Fruit fly (Drosophila melanogaster): Measurements from ENCODE around the gene CG43373.

CG43373 gene

DNA sequence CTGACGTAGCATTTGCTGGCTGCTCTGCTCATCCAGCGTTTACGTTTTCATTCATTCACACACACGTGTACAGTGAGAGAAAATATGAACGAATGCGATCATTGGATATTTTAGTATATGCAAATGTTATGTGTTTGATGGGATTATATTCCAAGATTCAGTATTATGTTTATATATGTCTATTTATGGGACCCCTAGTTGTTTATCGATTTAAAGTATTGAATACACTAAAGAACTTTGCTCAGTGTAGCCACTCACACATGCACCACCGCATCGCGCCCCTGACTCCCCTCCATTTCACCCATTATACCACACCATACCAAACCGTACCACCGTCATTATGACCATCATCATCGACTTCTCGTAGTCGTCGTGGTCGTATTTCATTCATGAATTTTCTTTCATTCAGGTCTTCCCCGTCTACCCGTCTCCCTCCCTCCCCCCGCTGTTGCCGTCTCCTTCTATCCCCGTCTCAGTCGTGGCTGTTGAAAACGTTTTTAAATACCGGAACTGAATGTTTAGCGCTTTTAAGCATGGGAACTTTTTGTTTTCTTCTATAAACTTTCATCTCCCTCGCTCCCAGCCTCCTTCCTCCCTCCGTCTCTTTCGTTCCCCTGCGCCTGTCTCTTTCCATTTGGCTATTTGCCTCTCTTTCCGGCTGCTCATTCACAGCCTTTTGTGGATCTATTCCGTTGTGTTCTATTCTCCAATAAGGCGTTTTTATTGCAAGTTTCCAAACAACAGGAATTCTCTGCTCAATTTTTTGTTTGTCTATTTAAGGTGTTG is 62.6 kb downstream of the CG43373 start (continued):
- TF ChIP-seq gcm2 (GFP tag; optimal IDR thresholded peaks at IDR 0.05): peak; percentile 79
- TF ChIP-seq B-H2 (GFP tag; optimal IDR thresholded peaks at IDR 0.05): no peak
- TF ChIP-seq CG18764 (GFP tag; optimal IDR thresholded peaks at IDR 0.05): peak; percentile 94
- peak; percentile 93 for TF ChIP-seq CG7745 (tag; optimal IDR thresholded peaks at IDR 0.05)
- TF ChIP-seq CG8089 (GFP tag; optimal IDR thresholded peaks at IDR 0.05): peak; percentile 96
- TF ChIP-seq stc (GFP tag; IDR thresholded peaks at IDR 0.05): peak; percentile 96
- peak; percentile 92 for TF ChIP-seq CG8359 (GFP tag; optimal IDR thresholded peaks at IDR 0.05; ENCODE audit: borderline replicate concordance)
- peak; percentile 97 for TF ChIP-seq ranshi (GFP tag; IDR thresholded peaks at IDR 0.05)
- peak; percentile 7 for TF ChIP-seq BEAF-32 (GFP tag; optimal IDR thresholded peaks at IDR 0.05)
- peak; percentile 90 for TF ChIP-seq bowl (GFP tag; IDR thresholded peaks at IDR 0.05)
- TF ChIP-seq sima (GFP tag; optimal IDR thresholded peaks at IDR 0.05): peak; percentile 91
- peak; percentile 93 for TF ChIP-seq psq (GFP tag; optimal IDR thresholded peaks at IDR 0.05)
- no peak for TF ChIP-seq yki (optimal IDR thresholded peaks at IDR 0.05)
- no peak for TF ChIP-seq CG7963 (GFP tag; IDR thresholded peaks at IDR 0.05; ENCODE audit: partially characterized antibody)
- peak; percentile 81 for TF ChIP-seq CG10543 (GFP tag; optimal IDR thresholded peaks at IDR 0.05)
- TF ChIP-seq CG10209 (GFP tag; optimal IDR thresholded peaks at IDR 0.05): peak; percentile 96
- TF ChIP-seq Ada2b (GFP tag; IDR thresholded peaks at IDR 0.05): peak; percentile 97
- peak; percentile 4 to 63 for TF ChIP-seq insv (GFP tag; optimal IDR thresholded peaks at IDR 0.05)
- peak; percentile 61 for TF ChIP-seq Kr (GFP tag; optimal IDR thresholded peaks at IDR 0.05)
- TF ChIP-seq Doc2 (GFP tag; IDR thresholded peaks at IDR 0.05): peak; percentile 71
- TF ChIP-seq nerfin-1 (tag; optimal IDR thresholded peaks at IDR 0.05): peak; percentile 95
- TF ChIP-seq CG13296 (GFP tag; optimal IDR thresholded peaks at IDR 0.05): peak; percentile 90
- peak; percentile 94 for TF ChIP-seq CrebB (tag; optimal IDR thresholded peaks at IDR 0.05)
- peak; percentile 94 for TF ChIP-seq mam (GFP tag; optimal IDR thresholded peaks at IDR 0.05)
- TF ChIP-seq Hr39 (optimal IDR thresholded peaks at IDR 0.05): no peak
- no peak for TF ChIP-seq h (optimal IDR thresholded peaks at IDR 0.05)
- no peak for TF ChIP-seq CG14860 (GFP tag; IDR thresholded peaks at IDR 0.05; ENCODE audit: partially characterized antibody)
- peak; percentile 97 for TF ChIP-seq Hsf (GFP tag; optimal IDR thresholded peaks at IDR 0.05)
- TF ChIP-seq CG17361 (GFP tag; IDR thresholded peaks at IDR 0.05): peak; percentile 98
- TF ChIP-seq CHES-1-like (GFP tag; optimal IDR thresholded peaks at IDR 0.05): peak; percentile 94
- TF ChIP-seq dpn (GFP tag; optimal IDR thresholded peaks at IDR 0.05): peak; percentile 96 to 97
- TF ChIP-seq trh (GFP tag; optimal IDR thresholded peaks at IDR 0.05): peak; percentile 94
- TF ChIP-seq Adf1 (GFP tag; IDR thresholded peaks at IDR 0.05): peak; percentile 66
- TF ChIP-seq CG17359 (tag; optimal IDR thresholded peaks at IDR 0.05): peak; percentile 99
- TF ChIP-seq CG17328 (GFP tag; IDR thresholded peaks at IDR 0.05): peak; percentile 98
- peak; percentile 81 for TF ChIP-seq CG43689 (GFP tag; IDR thresholded peaks at IDR 0.05)
- peak; percentile 50 for TF ChIP-seq CG9797 (GFP tag; optimal IDR thresholded peaks at IDR 0.05)
- TF ChIP-seq bsh (GFP tag; optimal IDR thresholded peaks at IDR 0.05): peak; percentile 71 to 99
- TF ChIP-seq CG17568 (GFP tag; optimal IDR thresholded peaks at IDR 0.05): peak; percentile 92
- TF ChIP-seq ewg (GFP tag; optimal IDR thresholded peaks at IDR 0.05): peak; percentile 95
- TF ChIP-seq gsb (GFP tag; IDR thresholded peaks at IDR 0.05): peak; percentile 85
- TF ChIP-seq CG4707 (GFP tag; optimal IDR thresholded peaks at IDR 0.05): peak; percentile 93
- peak; percentile 96 for TF ChIP-seq zen (tag; optimal IDR thresholded peaks at IDR 0.05)
- peak; percentile 96 for TF ChIP-seq E2f1 (GFP tag; IDR thresholded peaks at IDR 0.05)
- TF ChIP-seq ci (GFP tag; IDR thresholded peaks at IDR 0.05): peak; percentile 99
- peak; percentile 91 for TF ChIP-seq CG8765 (GFP tag; IDR thresholded peaks at IDR 0.05)
- peak; percentile 45 for TF ChIP-seq bigmax (GFP tag; optimal IDR thresholded peaks at IDR 0.05)
- TF ChIP-seq seq (GFP tag; IDR thresholded peaks at IDR 0.05): peak; percentile 94
- peak; percentile 97 for TF ChIP-seq CG2678 (tag; optimal IDR thresholded peaks at IDR 0.05)
- TF ChIP-seq CG2116 (GFP tag; optimal IDR thresholded peaks at IDR 0.05): peak; percentile 78
